1 fruit fly cellular context compared by ENCODE assay signal in the genomic region with DNA sequence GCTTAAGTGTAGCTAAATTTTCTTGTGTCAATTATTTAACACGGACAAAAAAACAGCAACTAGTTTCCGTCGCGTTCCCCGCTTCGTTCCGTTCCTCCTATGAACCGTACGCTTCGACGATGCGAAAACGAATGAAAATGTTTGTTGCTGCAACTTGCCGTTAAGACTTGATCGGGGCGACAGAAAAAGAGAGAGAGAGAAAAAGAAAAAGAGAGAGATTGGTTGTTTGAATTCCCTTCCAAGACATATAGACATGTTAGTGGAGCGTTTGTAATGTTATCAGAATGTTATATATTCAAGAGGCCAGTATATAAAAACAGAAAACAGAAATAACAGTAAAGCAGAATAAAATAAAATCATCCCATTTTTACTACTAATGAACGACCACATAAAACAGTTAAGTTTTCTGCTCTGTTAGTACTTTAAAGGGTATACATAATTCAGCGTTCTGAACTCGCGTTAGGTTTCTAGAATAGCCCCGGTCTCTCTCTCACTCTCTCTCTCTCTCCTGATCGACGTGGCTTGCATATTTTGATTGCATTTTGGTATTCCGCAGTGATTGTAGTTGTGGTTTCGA.
TF ChIP-seq lines count a peak whose summit lies in the region.

A gene (minus strand): TSS at position 137 of the 577 bp plus-strand sequence.

TF ChIP-seq in whole organism, embryonic, 481 proteins besides CTCF, POLR2A, EP300 and RAD21 (continued from another document and continues in another):
- peak; percentile 92 for TF ChIP-seq dysf (GFP tag; IDR thresholded peaks at IDR 0.05; lab: Robert Waterston, UW)
- TF ChIP-seq CG15601 (tag; optimal IDR thresholded peaks at IDR 0.05; lab: Kevin White, UChicago): peak; percentile 90
- TF ChIP-seq lmd (GFP tag; IDR thresholded peaks at IDR 0.05; lab: Robert Waterston, UW): peak; percentile 91
- peak; percentile 92 for TF ChIP-seq chinmo (GFP tag; IDR thresholded peaks at IDR 0.05; lab: Robert Waterston, UW; ENCODE audit: partially characterized antibody)
- no peak for TF ChIP-seq inv (GFP tag; IDR thresholded peaks at IDR 0.05; lab: Robert Waterston, UW; ENCODE audit: partially characterized antibody)
- TF ChIP-seq dm (GFP tag; optimal IDR thresholded peaks at IDR 0.05; lab: Kevin White, UChicago): peak; percentile 86
- peak; percentile 80; the same call in 1 of the 2 replicates for TF ChIP-seq Oaz (GFP tag; IDR thresholded peaks at IDR 0.05; lab: Robert Waterston, UW)
- TF ChIP-seq sens (GFP tag; lab: Kevin White, UChicago): peak; percentile 99
- peak; percentile 93 for TF ChIP-seq odd (GFP tag; optimal IDR thresholded peaks at IDR 0.05; lab: Kevin White, UChicago)
- peak; percentile 84 for TF ChIP-seq bcd (GFP tag; optimal IDR thresholded peaks at IDR 0.05; lab: Kevin White, UChicago)
- TF ChIP-seq zfh2 (GFP tag; optimal IDR thresholded peaks at IDR 0.05; lab: Kevin White, UChicago): peak; percentile 80
- TF ChIP-seq CG8944 (GFP tag; optimal IDR thresholded peaks at IDR 0.05; lab: Kevin White, UChicago): peak; percentile 83
- TF ChIP-seq peb (GFP tag; IDR thresholded peaks at IDR 0.05; lab: Robert Waterston, UW): peak; percentile 86
- peak; percentile 78; the same call in 2 of the 3 replicates for TF ChIP-seq ase (GFP tag; IDR thresholded peaks at IDR 0.05; lab: Robert Waterston, UW)
- TF ChIP-seq Hmr (GFP tag; optimal IDR thresholded peaks at IDR 0.05; lab: Kevin White, UChicago): peak; percentile 94
- no peak for TF ChIP-seq Dref (GFP tag; IDR thresholded peaks at IDR 0.05; lab: Robert Waterston, UW)
- TF ChIP-seq CG10543 (GFP tag; optimal IDR thresholded peaks at IDR 0.05; lab: Kevin White, UChicago): peak; percentile 94
- TF ChIP-seq Dip2 (GFP tag; IDR thresholded peaks at IDR 0.05; lab: Robert Waterston, UW): no peak
- TF ChIP-seq CG8290 (GFP tag; optimal IDR thresholded peaks at IDR 0.05; lab: Kevin White, UChicago): peak; percentile 73
- TF ChIP-seq CG8290 (tag; optimal IDR thresholded peaks at IDR 0.05; lab: Kevin White, UChicago): peak; percentile 33 to 40
- TF ChIP-seq en (GFP tag; optimal IDR thresholded peaks at IDR 0.05; lab: Kevin White, UChicago): peak; percentile 92
- TF ChIP-seq Six4 (GFP tag; optimal IDR thresholded peaks at IDR 0.05; lab: Kevin White, UChicago): peak; percentile 88
- peak; percentile 66 for TF ChIP-seq Adf1 (GFP tag; IDR thresholded peaks at IDR 0.05; lab: Robert Waterston, UW)
- peak; percentile 85 for TF ChIP-seq fd3F (GFP tag; optimal IDR thresholded peaks at IDR 0.05; lab: Kevin White, UChicago)
- TF ChIP-seq CG1602 (GFP tag; optimal IDR thresholded peaks at IDR 0.05; lab: Kevin White, UChicago): peak; percentile 89
- TF ChIP-seq row (GFP tag; IDR thresholded peaks at IDR 0.05; lab: Robert Waterston, UW): peak; percentile 100
- TF ChIP-seq Awh (GFP tag; IDR thresholded peaks at IDR 0.05; lab: Robert Waterston, UW): peak; percentile 89
- peak; percentile 26 for TF ChIP-seq CG14965 (GFP tag; optimal IDR thresholded peaks at IDR 0.05; lab: Kevin White, UChicago; ENCODE audit: borderline replicate concordance)
- peak; percentile 76 for TF ChIP-seq Neu2 (GFP tag; optimal IDR thresholded peaks at IDR 0.05; lab: Kevin White, UChicago; ENCODE audit: borderline replicate concordance)
- TF ChIP-seq CG2202 (tag; optimal IDR thresholded peaks at IDR 0.05; lab: Kevin White, UChicago): peak; percentile 89
- TF ChIP-seq vfl (GFP tag; optimal IDR thresholded peaks at IDR 0.05; lab: Kevin White, UChicago): peak; percentile 81
- TF ChIP-seq nmo (GFP tag; optimal IDR thresholded peaks at IDR 0.05; lab: Kevin White, UChicago): peak; percentile 93
- TF ChIP-seq mam (GFP tag; optimal IDR thresholded peaks at IDR 0.05; lab: Kevin White, UChicago): peak; percentile 94
- peak; percentile 84; the same call in 1 of the 2 replicates for TF ChIP-seq CG14667 (GFP tag; IDR thresholded peaks at IDR 0.05; lab: Robert Waterston, UW)
- peak; percentile 74 for TF ChIP-seq CG18476 (GFP tag; optimal IDR thresholded peaks at IDR 0.05; lab: Kevin White, UChicago)
- TF ChIP-seq ash1 (GFP tag; optimal IDR thresholded peaks at IDR 0.05; lab: Kevin White, UChicago): peak; percentile 48
- peak; percentile 79 for TF ChIP-seq CG33213 (GFP tag; optimal IDR thresholded peaks at IDR 0.05; lab: Kevin White, UChicago)
- TF ChIP-seq CG43689 (GFP tag; IDR thresholded peaks at IDR 0.05; lab: Robert Waterston, UW): no peak
- peak; percentile 96 for TF ChIP-seq CG12391 (tag; optimal IDR thresholded peaks at IDR 0.05; lab: Kevin White, UChicago)
- no peak for TF ChIP-seq hbn (GFP tag; IDR thresholded peaks at IDR 0.05; lab: Robert Waterston, UW; ENCODE audit: partially characterized antibody)
- TF ChIP-seq CG4730 (GFP tag; IDR thresholded peaks at IDR 0.05; lab: Robert Waterston, UW): peak; percentile 86; the same call in 1 of the 2 replicates
- TF ChIP-seq dimm (GFP tag; IDR thresholded peaks at IDR 0.05; lab: Robert Waterston, UW): 0 out of 2 replicates have a peak, but pooled peaks have one; percentile 67
- TF ChIP-seq CG4707 (GFP tag; optimal IDR thresholded peaks at IDR 0.05; lab: Kevin White, UChicago): peak; percentile 27
- TF ChIP-seq CG1792 (GFP tag; optimal IDR thresholded peaks at IDR 0.05; lab: Kevin White, UChicago): peak; percentile 64
- TF ChIP-seq gcm (GFP tag; optimal IDR thresholded peaks at IDR 0.05; lab: Kevin White, UChicago): peak; percentile 94
- peak; percentile 91 for TF ChIP-seq Fer3 (tag; optimal IDR thresholded peaks at IDR 0.05; lab: Kevin White, UChicago)
- peak; percentile 88 for TF ChIP-seq CG10366 (GFP tag; IDR thresholded peaks at IDR 0.05; lab: Robert Waterston, UW)
- TF ChIP-seq Mad (GFP tag; optimal IDR thresholded peaks at IDR 0.05; lab: Kevin White, UChicago): peak; percentile 79
- TF ChIP-seq sr (GFP tag; IDR thresholded peaks at IDR 0.05; lab: Robert Waterston, UW): no peak; the same call in 2 of the 3 replicates
- TF ChIP-seq Sin3A (optimal IDR thresholded peaks at IDR 0.05; lab: Kevin White, UChicago): no peak
- peak; percentile 73 for TF ChIP-seq CG2116 (GFP tag; optimal IDR thresholded peaks at IDR 0.05; lab: Kevin White, UChicago)
- TF ChIP-seq sisA (GFP tag; IDR thresholded peaks at IDR 0.05; lab: Robert Waterston, UW): peak; percentile 87
- peak; percentile 70 for TF ChIP-seq CG3065 (GFP tag; optimal IDR thresholded peaks at IDR 0.05; lab: Kevin White, UChicago)
- TF ChIP-seq CG6791 (GFP tag; IDR thresholded peaks at IDR 0.05; lab: Robert Waterston, UW; ENCODE audit: partially characterized antibody): no peak; the same call in 2 of the 3 replicates
- peak; percentile 94 for TF ChIP-seq pum (GFP tag; optimal IDR thresholded peaks at IDR 0.05; lab: Kevin White, UChicago)
- TF ChIP-seq CG30020 (tag; optimal IDR thresholded peaks at IDR 0.05; lab: Kevin White, UChicago): peak; percentile 69
- peak; percentile 96 for TF ChIP-seq CG18262 (tag; optimal IDR thresholded peaks at IDR 0.05; lab: Kevin White, UChicago)
- peak; percentile 70 to 92 for TF ChIP-seq bsh (GFP tag; optimal IDR thresholded peaks at IDR 0.05; lab: Kevin White, UChicago)
- TF ChIP-seq insv (GFP tag; optimal IDR thresholded peaks at IDR 0.05; lab: Kevin White, UChicago): peak in 1 of 2 experiments; percentile 72
- TF ChIP-seq ranshi (GFP tag; IDR thresholded peaks at IDR 0.05; lab: Robert Waterston, UW): peak; percentile 84; the same call in 1 of the 2 replicates
- TF ChIP-seq Bteb2 (GFP tag; optimal IDR thresholded peaks at IDR 0.05; lab: Kevin White, UChicago): peak; percentile 88
- TF ChIP-seq CG15514 (GFP tag; optimal IDR thresholded peaks at IDR 0.05; lab: Kevin White, UChicago): peak; percentile 78
- peak; percentile 94 for TF ChIP-seq CG2120 (GFP tag; optimal IDR thresholded peaks at IDR 0.05; lab: Kevin White, UChicago)
- TF ChIP-seq gro (GFP tag; optimal IDR thresholded peaks at IDR 0.05; lab: Kevin White, UChicago): peak; percentile 95
- TF ChIP-seq danr (GFP tag; IDR thresholded peaks at IDR 0.05; lab: Robert Waterston, UW): peak; percentile 66; the same call in 1 of the 2 replicates
- peak; percentile 82 for TF ChIP-seq repo (GFP tag; optimal IDR thresholded peaks at IDR 0.05; lab: Kevin White, UChicago)
- TF ChIP-seq CG34422 (GFP tag; IDR thresholded peaks at IDR 0.05; lab: Robert Waterston, UW): peak; percentile 95
- TF ChIP-seq Hr39 (optimal IDR thresholded peaks at IDR 0.05; lab: Kevin White, UChicago): no peak
- peak; percentile 83 for TF ChIP-seq fu2 (GFP tag; optimal IDR thresholded peaks at IDR 0.05; lab: Kevin White, UChicago)
- peak; percentile 79 for TF ChIP-seq CG6813 (GFP tag; optimal IDR thresholded peaks at IDR 0.05; lab: Kevin White, UChicago)
- TF ChIP-seq CG9727 (GFP tag; optimal IDR thresholded peaks at IDR 0.05; lab: Kevin White, UChicago): peak; percentile 92
- peak; percentile 93 for TF ChIP-seq grau (tag; optimal IDR thresholded peaks at IDR 0.05; lab: Kevin White, UChicago)
- peak; percentile 95 for TF ChIP-seq HmgZ (tag; optimal IDR thresholded peaks at IDR 0.05; lab: Kevin White, UChicago)
- TF ChIP-seq CG14441 (GFP tag; IDR thresholded peaks at IDR 0.05; lab: Robert Waterston, UW): peak; percentile 92
- TF ChIP-seq MBD-R2 (GFP tag; IDR thresholded peaks at IDR 0.05; lab: Robert Waterston, UW): peak; percentile 51; the same call in 1 of the 2 replicates
- TF ChIP-seq CG12219 (GFP tag; optimal IDR thresholded peaks at IDR 0.05; lab: Kevin White, UChicago): peak; percentile 91
- peak; percentile 88 for TF ChIP-seq CG1529 (GFP tag; optimal IDR thresholded peaks at IDR 0.05; lab: Kevin White, UChicago)
- TF ChIP-seq CG7786 (GFP tag; optimal IDR thresholded peaks at IDR 0.05; lab: Kevin White, UChicago): peak; percentile 90
- TF ChIP-seq Nf-YC (tag; optimal IDR thresholded peaks at IDR 0.05; lab: Kevin White, UChicago): peak; percentile 85
- TF ChIP-seq shn (GFP tag; optimal IDR thresholded peaks at IDR 0.05; lab: Kevin White, UChicago): peak; percentile 93
- TF ChIP-seq CG4424 (GFP tag; optimal IDR thresholded peaks at IDR 0.05; lab: Kevin White, UChicago): peak; percentile 94
- TF ChIP-seq caup (GFP tag; optimal IDR thresholded peaks at IDR 0.05; lab: Kevin White, UChicago; ENCODE audit: severe bottlenecking): peak; percentile 87
- peak; percentile 88; the same call in 1 of the 2 replicates for TF ChIP-seq klu (GFP tag; IDR thresholded peaks at IDR 0.05; lab: Robert Waterston, UW)
- TF ChIP-seq Sox100B (GFP tag; optimal IDR thresholded peaks at IDR 0.05; lab: Kevin White, UChicago): peak; percentile 91
- TF ChIP-seq CG14710 (tag; optimal IDR thresholded peaks at IDR 0.05; lab: Kevin White, UChicago): peak; percentile 90
- peak; percentile 100 for TF ChIP-seq D19A (tag; optimal IDR thresholded peaks at IDR 0.05; lab: Kevin White, UChicago)
- TF ChIP-seq CG4360 (GFP tag; IDR thresholded peaks at IDR 0.05; lab: Robert Waterston, UW): peak; percentile 84
- TF ChIP-seq CG12236 (GFP tag; optimal IDR thresholded peaks at IDR 0.05; lab: Kevin White, UChicago): peak; percentile 94
- peak; percentile 88 for TF ChIP-seq CG9817 (tag; optimal IDR thresholded peaks at IDR 0.05; lab: Kevin White, UChicago)
- TF ChIP-seq CG8281 (tag; optimal IDR thresholded peaks at IDR 0.05; lab: Kevin White, UChicago): peak; percentile 71
- TF ChIP-seq CG34224 (GFP tag; IDR thresholded peaks at IDR 0.05; lab: Robert Waterston, UW; ENCODE audit: partially characterized antibody): peak; percentile 61; the same call in 1 of the 3 replicates
- peak; percentile 83 for TF ChIP-seq Ada2b (GFP tag; IDR thresholded peaks at IDR 0.05; lab: Robert Waterston, UW)
- peak; percentile 17 for TF ChIP-seq CG17802 (tag; optimal IDR thresholded peaks at IDR 0.05; lab: Kevin White, UChicago)
- peak; percentile 68 for TF ChIP-seq Usf (GFP tag; optimal IDR thresholded peaks at IDR 0.05; lab: Kevin White, UChicago)
- peak; percentile 58 for TF ChIP-seq CG1024 (GFP tag; IDR thresholded peaks at IDR 0.05; lab: Robert Waterston, UW)
- no peak for TF ChIP-seq usp (GFP tag; optimal IDR thresholded peaks at IDR 0.05; lab: Kevin White, UChicago)
- TF ChIP-seq chm (GFP tag; IDR thresholded peaks at IDR 0.05; lab: Robert Waterston, UW): peak; percentile 79
- peak; percentile 85 for TF ChIP-seq slp2 (GFP tag; optimal IDR thresholded peaks at IDR 0.05; lab: Kevin White, UChicago)
- peak; percentile 85 for TF ChIP-seq Taf1 (GFP tag; IDR thresholded peaks at IDR 0.05; lab: Robert Waterston, UW)
- TF ChIP-seq Stat92E (GFP tag; optimal IDR thresholded peaks at IDR 0.05; lab: Kevin White, UChicago): peak in 1 of 3 experiments; percentile 98
- peak; percentile 61 for TF ChIP-seq psq (GFP tag; optimal IDR thresholded peaks at IDR 0.05; lab: Kevin White, UChicago)
- peak; percentile 93 for TF ChIP-seq CG7556 (GFP tag; optimal IDR thresholded peaks at IDR 0.05; lab: Kevin White, UChicago)
- TF ChIP-seq CG9932 (GFP tag; IDR thresholded peaks at IDR 0.05; lab: Robert Waterston, UW): peak; percentile 87
- peak; percentile 88 for TF ChIP-seq pnt (GFP tag; optimal IDR thresholded peaks at IDR 0.05; lab: Kevin White, UChicago)
- peak; percentile 97 for TF ChIP-seq CG2712 (tag; optimal IDR thresholded peaks at IDR 0.05; lab: Kevin White, UChicago)
- peak; percentile 90 for TF ChIP-seq CG7372 (GFP tag; IDR thresholded peaks at IDR 0.05; lab: Robert Waterston, UW)
- TF ChIP-seq unpg (GFP tag; optimal IDR thresholded peaks at IDR 0.05; lab: Kevin White, UChicago): peak; percentile 94
- peak; percentile 86 for TF ChIP-seq CG9215 (GFP tag; IDR thresholded peaks at IDR 0.05; lab: Robert Waterston, UW)
- peak; percentile 79; the same call in 1 of the 3 replicates for TF ChIP-seq CG2889 (GFP tag; IDR thresholded peaks at IDR 0.05; lab: Robert Waterston, UW)
- TF ChIP-seq stwl (tag; optimal IDR thresholded peaks at IDR 0.05; lab: Kevin White, UChicago): peak; percentile 31
- peak; percentile 82 for TF ChIP-seq kah (GFP tag; optimal IDR thresholded peaks at IDR 0.05; lab: Kevin White, UChicago)
- TF ChIP-seq Bdp1 (GFP tag; optimal IDR thresholded peaks at IDR 0.05; lab: Kevin White, UChicago): peak; percentile 66
- TF ChIP-seq z (GFP tag; IDR thresholded peaks at IDR 0.05; lab: Robert Waterston, UW): peak; percentile 76; the same call in 2 of the 3 replicates
- TF ChIP-seq chif (GFP tag; optimal IDR thresholded peaks at IDR 0.05; lab: Kevin White, UChicago): peak; percentile 89 to 93
- peak; percentile 71 for TF ChIP-seq CG10274 (GFP tag; optimal IDR thresholded peaks at IDR 0.05; lab: Kevin White, UChicago)
- TF ChIP-seq MTF-1 (GFP tag; optimal IDR thresholded peaks at IDR 0.05; lab: Kevin White, UChicago; ENCODE audit: borderline replicate concordance): peak; percentile 78
- TF ChIP-seq CG12744 (GFP tag; optimal IDR thresholded peaks at IDR 0.05; lab: Kevin White, UChicago): peak; percentile 84
- TF ChIP-seq prd (optimal IDR thresholded peaks at IDR 0.05; lab: Kevin White, UChicago): no peak
- TF ChIP-seq prd (GFP tag; IDR thresholded peaks at IDR 0.05; lab: Robert Waterston, UW): peak; percentile 95
- peak; percentile 86 for TF ChIP-seq CG12155 (GFP tag; optimal IDR thresholded peaks at IDR 0.05; lab: Kevin White, UChicago)
